Worm (Caenorhabditis elegans): ENCODE data around the gene K06B9.6.
"Not testable (repeated sequence)": the region's sequence is repeated elsewhere in the genome, so short reads cannot be mapped to it uniquely, and the experiment has no call there.

ce11 chrIV:4196729-4197128 is at the start of gene K06B9.6:
- TF ChIP-seq mep-1 (tag; optimal IDR thresholded peaks at IDR 0.05); elt-3 (tag; optimal IDR thresholded peaks at IDR 0.05); ces-1 (GFP tag; optimal IDR thresholded peaks at IDR 0.05); ceh-82 (tag; optimal IDR thresholded peaks at IDR 0.05); sptf-1 (tag; optimal IDR thresholded peaks at IDR 0.05); mdl-1 (tag; optimal IDR thresholded peaks at IDR 0.05); snu-23 (GFP tag; optimal IDR thresholded peaks at IDR 0.05); nhr-20 (tag; optimal IDR thresholded peaks at IDR 0.05); unc-130 (tag; optimal IDR thresholded peaks at IDR 0.05); fkh-10 (GFP tag; optimal IDR thresholded peaks at IDR 0.05); hpl-2 (GFP tag; optimal IDR thresholded peaks at IDR 0.05): not testable (repeated sequence)

Measured in whole organism, L1 larva.